Fruit fly (Drosophila melanogaster): Measurements from ENCODE around the gene eIF4E1.

The eIF4E1 gene

DNA sequence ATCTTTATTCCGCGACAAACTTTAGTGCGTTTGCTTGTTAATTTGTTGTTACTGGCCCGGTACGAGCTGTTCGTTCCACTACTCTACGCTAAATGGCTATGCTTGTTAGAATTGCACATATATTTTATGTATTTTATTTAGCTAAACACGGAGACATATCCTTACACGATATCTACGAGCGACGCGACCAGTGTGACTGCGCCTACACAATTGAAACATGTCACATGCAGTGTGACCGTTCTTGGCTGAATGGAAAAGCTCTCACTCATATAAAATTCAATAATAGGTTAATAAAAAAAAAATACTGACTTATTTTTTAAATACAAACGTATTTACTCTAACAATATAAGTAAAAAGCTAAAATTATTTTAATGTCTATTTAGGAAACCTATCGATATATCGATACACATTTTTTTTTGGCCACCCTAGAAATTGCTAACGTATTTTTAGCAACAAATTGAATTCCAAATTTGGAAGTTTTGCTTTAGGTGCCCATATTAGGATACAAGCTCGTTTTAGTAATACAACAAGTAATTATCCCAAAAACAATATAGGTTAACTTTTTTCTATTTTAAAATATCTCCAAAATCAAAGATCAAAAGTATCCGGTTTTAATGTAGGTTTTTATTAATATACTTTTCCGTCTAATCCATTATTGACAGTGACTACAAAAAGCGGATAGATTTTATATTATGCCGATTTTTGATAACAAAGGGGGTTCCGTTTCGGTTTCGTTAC is 3.1 kb downstream of the eIF4E1 start, which contains the start of gene CG4080 (continued):
- TF ChIP-seq sd (tag; optimal IDR thresholded peaks at IDR 0.05) (peak; percentile 51), GATAe (GFP tag; conservative IDR thresholded peaks at IDR 0.05) (no peak), tup (GFP tag; optimal IDR thresholded peaks at IDR 0.05) (no peak), CHES-1-like (GFP tag; optimal IDR thresholded peaks at IDR 0.05) (no peak), Chrac-16 (GFP tag; optimal IDR thresholded peaks at IDR 0.05) (no peak), zen (tag; optimal IDR thresholded peaks at IDR 0.05) (peak; percentile 26), gem (tag; optimal IDR thresholded peaks at IDR 0.05) (peak; percentile 34), E2f1 (GFP tag; IDR thresholded peaks at IDR 0.05) (peak; percentile 25; the same call in 1 of the 2 replicates), kni (GFP tag; optimal IDR thresholded peaks at IDR 0.05) (no peak), CG4820 (GFP tag; optimal IDR thresholded peaks at IDR 0.05) (no peak), CG7928 (GFP tag; optimal IDR thresholded peaks at IDR 0.05) (no peak), CG14860 (GFP tag; IDR thresholded peaks at IDR 0.05; ENCODE audit: partially characterized antibody) (peak; percentile 59), salm (tag; optimal IDR thresholded peaks at IDR 0.05) (no peak), CG7963 (GFP tag; IDR thresholded peaks at IDR 0.05; ENCODE audit: partially characterized antibody) (0 out of 3 replicates have a peak, but pooled peaks have one; percentile 28), crc (GFP tag; optimal IDR thresholded peaks at IDR 0.05) (no peak), tin (GFP tag; optimal IDR thresholded peaks at IDR 0.05) (no peak), gcm2 (GFP tag; optimal IDR thresholded peaks at IDR 0.05) (no peak), CG33557 (GFP tag; optimal IDR thresholded peaks at IDR 0.05) (peak; percentile 34), E2f2 (GFP tag; IDR thresholded peaks at IDR 0.05) (peak; percentile 29; the same call in 1 of the 2 replicates), CG9797 (GFP tag; optimal IDR thresholded peaks at IDR 0.05) (peak; percentile 96), cas (GFP tag; IDR thresholded peaks at IDR 0.05) (no peak), CG10565 (GFP tag; optimal IDR thresholded peaks at IDR 0.05) (no peak), CG30431 (GFP tag; optimal IDR thresholded peaks at IDR 0.05) (no peak), pnt (GFP tag; optimal IDR thresholded peaks at IDR 0.05) (peak; percentile 9), h (optimal IDR thresholded peaks at IDR 0.05) (no peak), CG11085 (GFP tag; IDR thresholded peaks at IDR 0.05) (no peak), CG14667 (GFP tag; IDR thresholded peaks at IDR 0.05) (no peak), CG6791 (GFP tag; IDR thresholded peaks at IDR 0.05; ENCODE audit: partially characterized antibody) (peak; percentile 65; the same call in 1 of the 3 replicates), BEAF-32 (GFP tag; optimal IDR thresholded peaks at IDR 0.05) (peak; percentile 86), ab (GFP tag; optimal IDR thresholded peaks at IDR 0.05) (no peak), CG4854 (GFP tag; optimal IDR thresholded peaks at IDR 0.05) (peak; percentile 11), Hand (GFP tag; optimal IDR thresholded peaks at IDR 0.05) (no peak), sr (GFP tag; IDR thresholded peaks at IDR 0.05) (no peak), tna (GFP tag; IDR thresholded peaks at IDR 0.05; ENCODE audit: partially characterized antibody) (peak; percentile 55), CG18619 (GFP tag; optimal IDR thresholded peaks at IDR 0.05) (no peak), CG13775 (GFP tag; optimal IDR thresholded peaks at IDR 0.05) (peak; percentile 6), Max (GFP tag; optimal IDR thresholded peaks at IDR 0.05) (peak; percentile 38), luna (GFP tag; optimal IDR thresholded peaks at IDR 0.05) (no peak), Sry-δ (GFP tag; optimal IDR thresholded peaks at IDR 0.05) (peak; percentile 67), CG12299 (tag; optimal IDR thresholded peaks at IDR 0.05) (peak; percentile 10), Hmx (GFP tag; optimal IDR thresholded peaks at IDR 0.05) (peak; percentile 9), CG7271 (tag; optimal IDR thresholded peaks at IDR 0.05) (no peak), maf-S (GFP tag; optimal IDR thresholded peaks at IDR 0.05) (no peak), CTCF (GFP tag; optimal IDR thresholded peaks at IDR 0.05) (no peak), HLHmδ (GFP tag; optimal IDR thresholded peaks at IDR 0.05) (no peak), schlank (tag; optimal IDR thresholded peaks at IDR 0.05) (no peak), bab2 (GFP tag; optimal IDR thresholded peaks at IDR 0.05) (no peak), CG4328 (GFP tag; optimal IDR thresholded peaks at IDR 0.05) (no peak), psq (GFP tag; optimal IDR thresholded peaks at IDR 0.05) (no peak), da (GFP tag; optimal IDR thresholded peaks at IDR 0.05) (no peak)
